Fruit fly (Drosophila melanogaster) whole organism, embryonic: ENCODE measurements around the gene CG32708.

Experiments used
- Ada2b ChIP-seq: fragments of 200-800 bp; sonication (Bioruptor generic); IDR thresholded peaks from 2 replicates; pipeline ENCODE4 v1.3.6; 2022; ENCODE audit warnings: missing biosample characterization, missing genetic modification characterization
- Awh ChIP-seq: fragments of 200-800 bp; sonication (Bioruptor generic); IDR thresholded peaks from 2 replicates; pipeline ENCODE4, ENCODE4 v1.3.6; 2022; ENCODE audit warnings: missing biosample characterization, missing genetic modification characterization
- CG10209 ChIP-seq: fragments of 200-800 bp; sonication (Bioruptor generic); optimal IDR thresholded peaks from 3 replicates; lab custom pipeline; 2017; ENCODE audit warnings: missing biosample characterization, mild to moderate bottlenecking, missing genetic modification characterization, missing genetic modification reagents
- CG10267 ChIP-seq: fragments of 200-800 bp; sonication (Bioruptor generic); optimal IDR thresholded peaks from 2 replicates; lab custom pipeline; 2018; ENCODE audit warnings: missing biosample characterization, mild to moderate bottlenecking, missing genetic modification characterization, moderate library complexity
- CG11093 ChIP-seq: fragments of 200-800 bp; sonication (Bioruptor generic); IDR thresholded peaks from 3 replicates; pipeline ENCODE4 v1.3.6; 2022; ENCODE audit warnings: missing biosample characterization, missing genetic modification characterization
- CG12155 ChIP-seq: fragments of 200-800 bp; sonication (Bioruptor generic); optimal IDR thresholded peaks from 3 replicates; lab custom pipeline; 2016; ENCODE audit warnings: missing biosample characterization, missing genetic modification characterization
- CG12744 ChIP-seq: fragments of 200-800 bp; sonication (Bioruptor generic); optimal IDR thresholded peaks from 2 replicates; lab custom pipeline; 2016; ENCODE audit warnings: missing biosample characterization, missing genetic modification characterization
- CG13287 ChIP-seq: fragments of 200-800 bp; sonication (Bioruptor generic); IDR thresholded peaks from 2 replicates; pipeline ENCODE4 v1.3.6; 2022; ENCODE audit warnings: missing biosample characterization, missing genetic modification characterization; ENCODE audit not compliant: partially characterized antibody
- CG13424 ChIP-seq: fragments of 200-800 bp; sonication (Bioruptor generic); optimal IDR thresholded peaks from 2 replicates; lab custom pipeline; 2019; ENCODE audit warnings: missing biosample characterization, mild to moderate bottlenecking, missing genetic modification characterization, moderate library complexity
- CG16815 ChIP-seq: fragments of 200-800 bp; sonication (Bioruptor generic); optimal IDR thresholded peaks from 3 replicates; lab custom pipeline; 2017; ENCODE audit warnings: missing biosample characterization, mild to moderate bottlenecking, missing genetic modification characterization
- CG17802 ChIP-seq: fragments of 200-800 bp; sonication (Bioruptor generic); optimal IDR thresholded peaks from 2 replicates; lab custom pipeline; 2018; ENCODE audit warnings: missing biosample characterization, mild to moderate bottlenecking, missing genetic modification characterization, moderate library complexity
- CG1832 ChIP-seq: fragments of 200-800 bp; sonication (Bioruptor generic); optimal IDR thresholded peaks from 2 replicates; lab custom pipeline; 2017; ENCODE audit warnings: missing biosample characterization, mild to moderate bottlenecking, missing genetic modification characterization, inconsistent platforms
- CG18599 ChIP-seq: fragments of 200-800 bp; sonication (Bioruptor generic); optimal IDR thresholded peaks from 3 replicates; lab custom pipeline; 2017; ENCODE audit warnings: missing biosample characterization, missing genetic modification characterization, mild to moderate bottlenecking, moderate library complexity, missing genetic modification reagents
- CG2199 ChIP-seq: fragments of 200-800 bp; sonication (Bioruptor generic); IDR thresholded peaks from 3 replicates; pipeline ENCODE4 v1.3.6; 2022; ENCODE audit warnings: missing biosample characterization, missing genetic modification characterization
- CG2678 ChIP-seq: fragments of 200-800 bp; sonication (Bioruptor generic); optimal IDR thresholded peaks from 3 replicates; lab custom pipeline; 2019; ENCODE audit warnings: missing biosample characterization, mild to moderate bottlenecking, missing genetic modification characterization, moderate library complexity
- CG31388 ChIP-seq: fragments of 200-800 bp; sonication (Bioruptor generic); optimal IDR thresholded peaks from 2 replicates; lab custom pipeline; 2016; ENCODE audit warnings: missing biosample characterization, missing genetic modification characterization
- CG32532 ChIP-seq: fragments of 200-800 bp; sonication (Bioruptor generic); IDR thresholded peaks from 2 replicates; pipeline ENCODE4 v1.3.6; 2022; ENCODE audit warnings: missing biosample characterization, missing genetic modification characterization
- CG3847 ChIP-seq: fragments of 200-800 bp; sonication (Bioruptor generic); IDR thresholded peaks from 2 replicates; pipeline ENCODE4 v1.3.6; 2022; ENCODE audit warnings: missing biosample characterization, missing genetic modification characterization
- CG6272 ChIP-seq: fragments of 200-800 bp; sonication (Bioruptor generic); IDR thresholded peaks from 2 replicates; pipeline ENCODE4 v1.3.6; 2022; ENCODE audit warnings: missing biosample characterization, missing genetic modification characterization
- CG6654 ChIP-seq: fragments of 200-800 bp; sonication (Bioruptor generic); optimal IDR thresholded peaks from 2 replicates; lab custom pipeline; 2017; ENCODE audit warnings: missing biosample characterization, mild to moderate bottlenecking, missing genetic modification characterization
- CG8281 ChIP-seq: fragments of 200-800 bp; sonication (Bioruptor generic); optimal IDR thresholded peaks from 2 replicates; lab custom pipeline; 2018; ENCODE audit warnings: missing biosample characterization, mild to moderate bottlenecking, missing genetic modification characterization, moderate library complexity
- Camta ChIP-seq: fragments of 200-800 bp; sonication (Bioruptor generic); optimal IDR thresholded peaks from 2 replicates; lab custom pipeline; 2016; ENCODE audit warnings: missing biosample characterization, missing genetic modification characterization
- Deaf1 ChIP-seq: fragments of 200-800 bp; optimal IDR thresholded peaks from 3 replicates; lab custom pipeline; 2019; ENCODE audit warnings: missing biosample characterization, mild to moderate bottlenecking, missing genetic modification characterization, moderate library complexity
- Dfd ChIP-seq, 2 experiments: fragments of >200 bp; optimal IDR thresholded peaks; 2 replicates each; lab custom pipeline; 2017; ENCODE audit warnings: missing biosample characterization in 2 of 2, missing genetic modification characterization in 2 of 2
- Doc2 ChIP-seq: fragments of 200-800 bp; sonication (Bioruptor generic); IDR thresholded peaks from 2 replicates; pipeline ENCODE4 v1.3.6; 2022; ENCODE audit warnings: missing biosample characterization, missing genetic modification characterization
- Ets65A ChIP-seq: fragments of 200-800 bp; sonication (Bioruptor generic); peaks from one replicate; lab custom pipeline; 2016; ENCODE audit warnings: missing biosample characterization, missing genetic modification characterization
- H2.0 ChIP-seq: fragments of 200-800 bp; sonication (Bioruptor generic); IDR thresholded peaks from 2 replicates; pipeline ENCODE4 v1.3.6; 2022; ENCODE audit warnings: missing biosample characterization, missing genetic modification characterization
- HLH3B ChIP-seq: fragments of 200-800 bp; sonication (Bioruptor generic); IDR thresholded peaks from 2 replicates; pipeline ENCODE4 v1.3.6; 2022; ENCODE audit warnings: missing biosample characterization, missing genetic modification characterization
- HLH4C ChIP-seq: fragments of 200-800 bp; sonication (Bioruptor generic); IDR thresholded peaks from 3 replicates; pipeline ENCODE4 v1.3.6; 2022; ENCODE audit warnings: missing biosample characterization, missing genetic modification characterization; ENCODE audit not compliant: partially characterized antibody
- HmgZ ChIP-seq: fragments of 200-800 bp; sonication (Bioruptor generic); optimal IDR thresholded peaks from 2 replicates; lab custom pipeline; 2018; ENCODE audit warnings: missing biosample characterization, mild to moderate bottlenecking, missing genetic modification characterization
- NC2β ChIP-seq: fragments of 200-800 bp; sonication (Bioruptor generic); optimal IDR thresholded peaks from 2 replicates; lab custom pipeline; 2016; ENCODE audit warnings: missing biosample characterization, missing genetic modification characterization
- Nf-YB ChIP-seq: fragments of 200-800 bp; sonication (Bioruptor generic); optimal IDR thresholded peaks from 3 replicates; lab custom pipeline; 2019; ENCODE audit warnings: missing biosample characterization, mild to moderate bottlenecking, missing genetic modification characterization, moderate library complexity
- Side ChIP-seq: fragments of 200-800 bp; sonication (Bioruptor generic); optimal IDR thresholded peaks from 2 replicates; lab custom pipeline; 2016; ENCODE audit warnings: missing biosample characterization, missing genetic modification characterization
- Sin3A ChIP-seq: fragments of >200 bp; optimal IDR thresholded peaks from 2 replicates; lab custom pipeline; 2018
- Sox102F ChIP-seq: fragments of 200-800 bp; sonication (Bioruptor generic); optimal IDR thresholded peaks from 2 replicates; lab custom pipeline; 2018; ENCODE audit warnings: missing biosample characterization, mild to moderate bottlenecking, missing genetic modification characterization, moderate library complexity
- al ChIP-seq: fragments of 200-800 bp; sonication (Bioruptor generic); IDR thresholded peaks from 2 replicates; pipeline ENCODE4 v1.3.6; 2022; ENCODE audit warnings: missing biosample characterization, missing genetic modification characterization
- bigmax ChIP-seq: fragments of 200-800 bp; sonication (Bioruptor generic); optimal IDR thresholded peaks from 2 replicates; lab custom pipeline; 2018; ENCODE audit warnings: missing biosample characterization, mild to moderate bottlenecking, missing genetic modification characterization
- cad ChIP-seq: fragments of >200 bp; optimal IDR thresholded peaks from 2 replicates; lab custom pipeline; 2017; ENCODE audit warnings: missing biosample characterization, missing genetic modification characterization
- chm ChIP-seq: fragments of 200-800 bp; sonication (Bioruptor generic); IDR thresholded peaks from 2 replicates; pipeline ENCODE4 v1.3.6; 2022; ENCODE audit warnings: missing biosample characterization, missing genetic modification characterization
- da ChIP-seq: fragments of 200-800 bp; sonication (Bioruptor generic); optimal IDR thresholded peaks from 2 replicates; lab custom pipeline; 2016; ENCODE audit warnings: missing biosample characterization, missing genetic modification characterization
- en ChIP-seq: fragments of 200-800 bp; sonication (Bioruptor generic); optimal IDR thresholded peaks from 2 replicates; lab custom pipeline; 2016; ENCODE audit warnings: missing biosample characterization, missing genetic modification characterization
- fd3F ChIP-seq: fragments of 200-800 bp; sonication (Bioruptor generic); optimal IDR thresholded peaks from 2 replicates; lab custom pipeline; 2018; ENCODE audit warnings: missing biosample characterization, mild to moderate bottlenecking, missing genetic modification characterization, moderate library complexity
- gem ChIP-seq: fragments of 200-800 bp; sonication (Bioruptor generic); optimal IDR thresholded peaks from 2 replicates; lab custom pipeline; 2019; ENCODE audit warnings: missing biosample characterization, mild to moderate bottlenecking, missing genetic modification characterization, moderate library complexity
- h ChIP-seq: fragments of >200 bp; optimal IDR thresholded peaks from 2 replicates; lab custom pipeline; 2017
- hb ChIP-seq: fragments of 200-800 bp; sonication (Bioruptor generic); IDR thresholded peaks from 3 replicates; pipeline ENCODE4 v1.3.6; 2022; ENCODE audit warnings: missing biosample characterization, missing genetic modification characterization; ENCODE audit not compliant: partially characterized antibody
- insv ChIP-seq, 2 experiments: fragments of 200-800 bp; sonication (Bioruptor generic); optimal IDR thresholded peaks; 3 replicates each; lab custom pipeline; 2016 to 2018; ENCODE audit warnings: missing biosample characterization in 2 of 2, missing genetic modification characterization in 2 of 2
- knrl ChIP-seq: fragments of 200-800 bp; sonication (Bioruptor generic); IDR thresholded peaks from 3 replicates; pipeline ENCODE4 v1.3.6; 2022; ENCODE audit warnings: missing biosample characterization, missing genetic modification characterization; ENCODE audit not compliant: partially characterized antibody
- luna ChIP-seq: fragments of 200-800 bp; sonication (Bioruptor generic); optimal IDR thresholded peaks from 2 replicates; lab custom pipeline; 2016; ENCODE audit warnings: missing biosample characterization, missing genetic modification characterization
- scrt ChIP-seq: fragments of 200-800 bp; sonication (Bioruptor generic); optimal IDR thresholded peaks from 2 replicates; lab custom pipeline; 2018; ENCODE audit warnings: missing biosample characterization, mild to moderate bottlenecking, missing genetic modification characterization, moderate library complexity
- tgo ChIP-seq: fragments of 200-800 bp; sonication (Bioruptor generic); IDR thresholded peaks from 3 replicates; pipeline ENCODE4 v1.3.6; 2022; ENCODE audit warnings: missing biosample characterization, missing genetic modification characterization
- tx ChIP-seq: fragments of 200-800 bp; sonication (Bioruptor generic); optimal IDR thresholded peaks from 2 replicates; lab custom pipeline; 2016; ENCODE audit warnings: missing biosample characterization, missing genetic modification characterization
- zf30C ChIP-seq: fragments of 200-800 bp; sonication (Bioruptor generic); optimal IDR thresholded peaks from 3 replicates; lab custom pipeline; 2018; ENCODE audit warnings: missing biosample characterization, mild to moderate bottlenecking, missing genetic modification characterization

The CG32708 gene

dm6 chrX:9060078-9060477 is 25.7 kb upstream of the CG32708 start (continued):
- TF ChIP-seq Side (GFP tag; lab: Kevin White, UChicago) (peak; percentile 28), CG18599 (GFP tag; lab: Kevin White, UChicago) (peak; percentile 79), CG1832 (GFP tag; lab: Kevin White, UChicago) (no peak), CG10267 (tag; lab: Kevin White, UChicago) (peak; percentile 66), CG2199 (GFP tag; lab: Robert Waterston, UW) (no peak), h (no peak), Nf-YB (GFP tag; lab: Kevin White, UChicago) (peak; percentile 56), CG32532 (GFP tag; lab: Robert Waterston, UW) (peak; percentile 49; the same call in 1 of the 2 replicates), CG16815 (GFP tag; lab: Kevin White, UChicago) (peak; percentile 34), CG13424 (tag; lab: Kevin White, UChicago) (peak; percentile 85), CG11093 (peak; percentile 57; the same call in 1 of the 3 replicates), CG3847 (GFP tag; lab: Robert Waterston, UW) (peak; percentile 47; the same call in 1 of the 2 replicates), Dfd (GFP tag; optimal IDR thresholded peaks at IDR 0.05; lab: Kevin White, UChicago) (no peak), Awh (GFP tag; lab: Robert Waterston, UW) (peak; percentile 75), Sin3A (no peak), tgo (peak; percentile 76), CG31388 (GFP tag; lab: Kevin White, UChicago) (no peak), CG17802 (tag; lab: Kevin White, UChicago) (peak; percentile 46), CG6654 (peak; percentile 23), scrt (GFP tag; lab: Kevin White, UChicago) (no peak), Deaf1 (tag; lab: Kevin White, UChicago) (no peak), HmgZ (peak; percentile 59), insv (GFP tag; optimal IDR thresholded peaks at IDR 0.05; lab: Kevin White, UChicago) (no peak), bigmax (GFP tag; lab: Kevin White, UChicago) (no peak), zf30C (GFP tag; lab: Kevin White, UChicago) (no peak), CG8281 (tag; lab: Kevin White, UChicago) (peak; percentile 33), CG12155 (GFP tag; lab: Kevin White, UChicago) (peak; percentile 26), gem (tag; lab: Kevin White, UChicago) (peak; percentile 87), Ada2b (GFP tag; lab: Robert Waterston, UW) (peak; percentile 83), knrl (no peak), CG13287 (no peak), HLH4C (GFP tag; lab: Robert Waterston, UW) (no peak), chm (GFP tag; lab: Robert Waterston, UW) (peak; percentile 52; the same call in 1 of the 2 replicates), da (no peak), hb (no peak), en (no peak), Doc2 (GFP tag; lab: Robert Waterston, UW) (peak; percentile 14; the same call in 1 of the 2 replicates), CG12744 (no peak), Sox102F (GFP tag; lab: Kevin White, UChicago) (peak; percentile 89), Camta (peak; percentile 52), CG2678 (tag; lab: Kevin White, UChicago) (peak; percentile 87), NC2β (GFP tag; lab: Kevin White, UChicago) (peak; percentile 12), HLH3B (peak; percentile 81), fd3F (GFP tag; lab: Kevin White, UChicago) (peak; percentile 75), H2.0 (GFP tag; lab: Robert Waterston, UW) (peak; percentile 84), al (no peak), CG6272 (GFP tag; lab: Robert Waterston, UW) (no peak; the same call in 1 of the 2 replicates), tx (GFP tag; lab: Kevin White, UChicago) (no peak), luna (no peak), cad (GFP tag; lab: Kevin White, UChicago) (no peak), Ets65A (peak; percentile 87), CG10209 (peak; percentile 68)
